Fruit fly (Drosophila melanogaster) whole organism, embryonic: Measurements from ENCODE around the gene pit.
A peak's percentile ranks its signal among the peaks of the same experiment; 100 is the strongest.

Source experiments
- Aef1 ChIP-seq: fragments of 200-800 bp; sonication (Bioruptor generic); IDR thresholded peaks from 3 replicates; pipeline ENCODE4 v1.3.6; 2022; ENCODE audit warnings: missing biosample characterization, missing genetic modification characterization
- CG11456 ChIP-seq: fragments of 200-800 bp; sonication (Bioruptor generic); IDR thresholded peaks from 3 replicates; pipeline ENCODE4 v1.3.6; 2022; ENCODE audit warnings: missing biosample characterization, missing genetic modification characterization
- CG14050 ChIP-seq: fragments of 200-800 bp; sonication (Bioruptor generic); IDR thresholded peaks from 3 replicates; pipeline ENCODE4 v1.3.6; 2022; ENCODE audit warnings: missing biosample characterization, missing genetic modification characterization
- CG14860 ChIP-seq: fragments of 200-800 bp; sonication (Bioruptor generic); IDR thresholded peaks from 3 replicates; pipeline ENCODE4 v1.3.6; 2022; ENCODE audit warnings: missing biosample characterization, missing genetic modification characterization; ENCODE audit not compliant: partially characterized antibody
- CG17802 ChIP-seq: fragments of 200-800 bp; sonication (Bioruptor generic); optimal IDR thresholded peaks from 2 replicates; lab custom pipeline; 2018; ENCODE audit warnings: missing biosample characterization, mild to moderate bottlenecking, missing genetic modification characterization, moderate library complexity
- CG17829 ChIP-seq: fragments of 200-800 bp; optimal IDR thresholded peaks from 2 replicates; lab custom pipeline; 2019; ENCODE audit warnings: missing biosample characterization, mild to moderate bottlenecking, missing genetic modification characterization, moderate library complexity
- CG1792 ChIP-seq: fragments of 200-800 bp; sonication (Bioruptor generic); optimal IDR thresholded peaks from 2 replicates; lab custom pipeline; 2016; ENCODE audit warnings: missing biosample characterization, missing genetic modification characterization
- CG18011 ChIP-seq: fragments of 200-800 bp; sonication (Bioruptor generic); optimal IDR thresholded peaks from 2 replicates; lab custom pipeline; 2017; ENCODE audit warnings: missing biosample characterization, missing genetic modification characterization, mild to moderate bottlenecking, moderate library complexity, missing genotype
- CG18262 ChIP-seq: fragments of 200-800 bp; optimal IDR thresholded peaks from 3 replicates; lab custom pipeline; 2019; ENCODE audit warnings: missing biosample characterization, mild to moderate bottlenecking, missing genetic modification characterization, moderate library complexity
- CG2199 ChIP-seq: fragments of 200-800 bp; sonication (Bioruptor generic); IDR thresholded peaks from 3 replicates; pipeline ENCODE4 v1.3.6; 2022; ENCODE audit warnings: missing biosample characterization, missing genetic modification characterization
- CG31224 ChIP-seq: fragments of 200-800 bp; sonication (Bioruptor generic); IDR thresholded peaks from 2 replicates; pipeline ENCODE4 v1.3.6; 2022; ENCODE audit warnings: missing biosample characterization, missing genetic modification characterization
- CG4328 ChIP-seq: fragments of 200-800 bp; sonication (Bioruptor generic); optimal IDR thresholded peaks from 3 replicates; lab custom pipeline; 2017; ENCODE audit warnings: missing biosample characterization, missing genetic modification reagents, missing genetic modification characterization
- CG43689 ChIP-seq: fragments of 200-800 bp; sonication (Bioruptor generic); IDR thresholded peaks from 2 replicates; pipeline ENCODE4 v1.3.6; 2022; ENCODE audit warnings: missing biosample characterization, missing genetic modification characterization
- CG6175 ChIP-seq: fragments of 200-800 bp; sonication (Bioruptor generic); IDR thresholded peaks from 3 replicates; pipeline ENCODE4 v1.3.6; 2022; ENCODE audit warnings: missing biosample characterization, missing genetic modification characterization
- CG6765 ChIP-seq: fragments of 200-800 bp; sonication (Bioruptor generic); optimal IDR thresholded peaks from 3 replicates; lab custom pipeline; 2017; ENCODE audit warnings: missing biosample characterization, mild to moderate bottlenecking, missing genetic modification characterization
- CG6791 ChIP-seq: fragments of 200-800 bp; sonication (Bioruptor generic); IDR thresholded peaks from 3 replicates; pipeline ENCODE4 v1.3.6; 2022; ENCODE audit warnings: missing biosample characterization, missing genetic modification characterization; ENCODE audit not compliant: partially characterized antibody
- CG7839 ChIP-seq: fragments of 200-800 bp; sonication (Bioruptor generic); optimal IDR thresholded peaks from 3 replicates; lab custom pipeline; 2018; ENCODE audit warnings: missing biosample characterization, mild to moderate bottlenecking, missing genetic modification characterization, moderate library complexity
- CG7963 ChIP-seq: fragments of 200-800 bp; sonication (Bioruptor generic); IDR thresholded peaks from 3 replicates; pipeline ENCODE4 v1.3.6; 2022; ENCODE audit warnings: missing biosample characterization, missing genetic modification characterization; ENCODE audit not compliant: partially characterized antibody
- D19A ChIP-seq: fragments of 200-800 bp; optimal IDR thresholded peaks from 3 replicates; lab custom pipeline; 2019; ENCODE audit warnings: missing biosample characterization, mild to moderate bottlenecking, missing genetic modification characterization, moderate library complexity
- Dfd ChIP-seq, 2 experiments: fragments of >200 bp; optimal IDR thresholded peaks; 2 replicates each; lab custom pipeline; 2017; ENCODE audit warnings: missing biosample characterization in 2 of 2, missing genetic modification characterization in 2 of 2
- Ets97D ChIP-seq: fragments of 200-800 bp; sonication (Bioruptor generic); optimal IDR thresholded peaks from 3 replicates; lab custom pipeline; 2016; ENCODE audit warnings: missing biosample characterization, missing genetic modification characterization
- HLH54F ChIP-seq: fragments of 200-800 bp; sonication (Bioruptor generic); optimal IDR thresholded peaks from 3 replicates; lab custom pipeline; 2016; ENCODE audit warnings: missing biosample characterization, missing genetic modification characterization
- Hand ChIP-seq: fragments of 200-800 bp; sonication (Bioruptor generic); optimal IDR thresholded peaks from 2 replicates; lab custom pipeline; 2017; ENCODE audit warnings: mild to moderate bottlenecking, missing biosample characterization, missing genetic modification reagents, missing genetic modification characterization
- Nf-YB ChIP-seq: fragments of 200-800 bp; sonication (Bioruptor generic); optimal IDR thresholded peaks from 3 replicates; lab custom pipeline; 2019; ENCODE audit warnings: missing biosample characterization, mild to moderate bottlenecking, missing genetic modification characterization, moderate library complexity
- Opbp ChIP-seq: fragments of 200-800 bp; sonication (Bioruptor generic); IDR thresholded peaks from 3 replicates; pipeline ENCODE4 v1.3.6; 2022; ENCODE audit warnings: missing biosample characterization, missing genetic modification characterization; ENCODE audit not compliant: partially characterized antibody
- Poxn ChIP-seq: fragments of 200-800 bp; sonication (Bioruptor generic); IDR thresholded peaks from 2 replicates; pipeline ENCODE4 v1.3.6; 2022; ENCODE audit warnings: missing biosample characterization, missing genetic modification characterization
- Stat92E ChIP-seq, 3 experiments: fragments of >200 bp in 2 of 3; fragments of 200-800 bp in 1 of 3; sonication (Bioruptor generic) in 1 of 3; optimal IDR thresholded peaks; 2 replicates each; lab custom pipeline; 2017 to 2019; ENCODE audit warnings: missing biosample characterization in 3 of 3, missing genetic modification characterization in 3 of 3, mild to moderate bottlenecking in 1 of 3, moderate library complexity in 1 of 3
- ato ChIP-seq: fragments of 200-800 bp; sonication (Bioruptor generic); IDR thresholded peaks from 2 replicates; pipeline ENCODE4 v1.3.6; 2022; ENCODE audit warnings: missing biosample characterization, missing genetic modification characterization; ENCODE audit not compliant: partially characterized antibody
- bbx ChIP-seq: fragments of 200-800 bp; sonication (Bioruptor generic); IDR thresholded peaks from 2 replicates; pipeline ENCODE4 v1.3.6; 2022; ENCODE audit warnings: missing biosample characterization, missing genetic modification characterization; ENCODE audit not compliant: partially characterized antibody
- chinmo ChIP-seq: fragments of 200-800 bp; sonication (Bioruptor generic); IDR thresholded peaks from 4 replicates; pipeline ENCODE4 v1.3.6; 2022; ENCODE audit warnings: missing biosample characterization, missing genetic modification characterization; ENCODE audit not compliant: partially characterized antibody
- chm ChIP-seq: fragments of 200-800 bp; sonication (Bioruptor generic); IDR thresholded peaks from 2 replicates; pipeline ENCODE4 v1.3.6; 2022; ENCODE audit warnings: missing biosample characterization, missing genetic modification characterization
- croc ChIP-seq: fragments of 200-800 bp; sonication (Bioruptor generic); conservative IDR thresholded peaks from 3 replicates; pipeline ENCODE4 v1.3.6; 2022; ENCODE audit warnings: missing biosample characterization, missing genetic modification characterization
- dati ChIP-seq: fragments of 200-800 bp; sonication (Bioruptor generic); IDR thresholded peaks from 2 replicates; pipeline ENCODE4 v1.3.6; 2022; ENCODE audit warnings: missing biosample characterization, missing genetic modification characterization
- dm ChIP-seq: fragments of 200-800 bp; sonication (Bioruptor generic); optimal IDR thresholded peaks from 3 replicates; lab custom pipeline; 2016; ENCODE audit warnings: missing biosample characterization, missing genetic modification characterization
- exex ChIP-seq: fragments of 200-800 bp; sonication (Bioruptor generic); optimal IDR thresholded peaks from 4 replicates; lab custom pipeline; 2018; ENCODE audit warnings: missing biosample characterization, mild to moderate bottlenecking, missing genetic modification characterization, moderate library complexity
- fd3F ChIP-seq: fragments of 200-800 bp; sonication (Bioruptor generic); optimal IDR thresholded peaks from 2 replicates; lab custom pipeline; 2018; ENCODE audit warnings: missing biosample characterization, mild to moderate bottlenecking, missing genetic modification characterization, moderate library complexity
- fru ChIP-seq: fragments of >200 bp; optimal IDR thresholded peaks from 2 replicates; lab custom pipeline; 2017
- fu2 ChIP-seq: fragments of 200-800 bp; sonication (Bioruptor generic); optimal IDR thresholded peaks from 2 replicates; lab custom pipeline; 2016; ENCODE audit warnings: missing biosample characterization, missing genetic modification characterization
- jing ChIP-seq: fragments of 200-800 bp; sonication (Bioruptor generic); optimal IDR thresholded peaks from 2 replicates; lab custom pipeline; 2018; ENCODE audit warnings: missing biosample characterization, mild to moderate bottlenecking, missing genetic modification characterization
- lab ChIP-seq: fragments of 200-800 bp; sonication (Bioruptor generic); optimal IDR thresholded peaks from 3 replicates; lab custom pipeline; 2017; ENCODE audit warnings: missing biosample characterization, missing genetic modification characterization, mild to moderate bottlenecking, moderate library complexity, missing genetic modification reagents
- lilli ChIP-seq: fragments of 200-800 bp; sonication (Bioruptor generic); optimal IDR thresholded peaks from 3 replicates; lab custom pipeline; 2016; ENCODE audit warnings: missing biosample characterization, missing genetic modification characterization
- onecut ChIP-seq: fragments of 200-800 bp; sonication (Bioruptor generic); IDR thresholded peaks from 2 replicates; pipeline ENCODE4 v1.3.6; 2022; ENCODE audit warnings: missing biosample characterization, missing genetic modification characterization
- pb ChIP-seq: fragments of 200-800 bp; sonication (Bioruptor generic); optimal IDR thresholded peaks from 3 replicates; lab custom pipeline; 2016; ENCODE audit warnings: missing biosample characterization, missing genetic modification characterization
- salm ChIP-seq: fragments of 200-800 bp; sonication (Bioruptor generic); optimal IDR thresholded peaks from 2 replicates; lab custom pipeline; 2018; ENCODE audit warnings: missing biosample characterization, mild to moderate bottlenecking, missing genetic modification characterization
- sim ChIP-seq: fragments of 200-800 bp; sonication (Bioruptor generic); IDR thresholded peaks from 2 replicates; pipeline ENCODE4 v1.3.6; 2022; ENCODE audit warnings: missing biosample characterization, missing genetic modification characterization
- slp2 ChIP-seq: fragments of 200-800 bp; sonication (Bioruptor generic); optimal IDR thresholded peaks from 2 replicates; lab custom pipeline; 2016; ENCODE audit warnings: missing biosample characterization, missing genetic modification characterization
- trem ChIP-seq: fragments of 200-800 bp; optimal IDR thresholded peaks from 3 replicates; lab custom pipeline; 2019; ENCODE audit warnings: missing biosample characterization, mild to moderate bottlenecking, missing genetic modification characterization, moderate library complexity
- tx ChIP-seq: fragments of 200-800 bp; sonication (Bioruptor generic); optimal IDR thresholded peaks from 2 replicates; lab custom pipeline; 2016; ENCODE audit warnings: missing biosample characterization, missing genetic modification characterization
- z ChIP-seq: fragments of 200-800 bp; sonication (Bioruptor generic); IDR thresholded peaks from 3 replicates; pipeline ENCODE4 v1.3.6; 2022; ENCODE audit warnings: missing biosample characterization, missing genetic modification characterization

The pit gene

dm6 chr3R:22023041-22023626 lies 11.0 kb upstream of the pit start, which contains the start of the genes Mitofilin and mRpL35 (continued):
- TF ChIP-seq CG14860 (GFP tag; lab: Robert Waterston, UW) (peak; percentile 42; the same call in 1 of the 3 replicates), Dfd (GFP tag; optimal IDR thresholded peaks at IDR 0.05; lab: Kevin White, UChicago) (no peak), CG6791 (peak; percentile 22; the same call in 2 of the 3 replicates), Hand (no peak), CG11456 (no peak), CG17829 (tag; lab: Kevin White, UChicago) (peak; percentile 39), lab (GFP tag; lab: Kevin White, UChicago) (no peak), CG6175 (GFP tag; lab: Robert Waterston, UW) (no peak), tx (peak; percentile 55), D19A (tag; lab: Kevin White, UChicago) (no peak), fru (lab: Kevin White, UChicago) (no peak), Stat92E (GFP tag; optimal IDR thresholded peaks at IDR 0.05; lab: Kevin White, UChicago) (no peak), chm (GFP tag; lab: Robert Waterston, UW) (no peak), CG1792 (GFP tag; lab: Kevin White, UChicago) (peak; percentile 39), CG6765 (no peak), z (no peak), dm (GFP tag; lab: Kevin White, UChicago) (peak; percentile 50), bbx (peak; percentile 53), ato (GFP tag; lab: Robert Waterston, UW) (peak; percentile 45), salm (tag; lab: Kevin White, UChicago) (no peak), HLH54F (GFP tag; lab: Kevin White, UChicago) (peak; percentile 47), fd3F (no peak), pb (GFP tag; lab: Kevin White, UChicago) (peak; percentile 51), sim (GFP tag; lab: Robert Waterston, UW) (no peak), CG2199 (GFP tag; lab: Robert Waterston, UW) (no peak), trem (tag; lab: Kevin White, UChicago) (peak; percentile 6), exex (no peak), CG14050 (GFP tag; lab: Robert Waterston, UW) (no peak), Opbp (GFP tag; lab: Robert Waterston, UW) (peak; percentile 26; the same call in 2 of the 3 replicates), CG7839 (tag; lab: Kevin White, UChicago) (peak; percentile 15), lilli (peak; percentile 52), croc (GFP tag; lab: Robert Waterston, UW) (no peak), CG7963 (GFP tag; lab: Robert Waterston, UW) (0 out of 3 replicates have a peak, but pooled peaks have one; percentile 22), CG43689 (GFP tag; lab: Robert Waterston, UW) (no peak), CG17802 (tag; lab: Kevin White, UChicago) (no peak), Poxn (no peak), Nf-YB (GFP tag; lab: Kevin White, UChicago) (no peak), CG4328 (GFP tag; lab: Kevin White, UChicago) (no peak), dati (GFP tag; lab: Robert Waterston, UW) (no peak), chinmo (GFP tag; lab: Robert Waterston, UW) (0 out of 4 replicates have a peak, but pooled peaks have one; percentile 34), fu2 (peak; percentile 44), Ets97D (GFP tag; lab: Kevin White, UChicago) (peak; percentile 46), slp2 (GFP tag; lab: Kevin White, UChicago) (peak; percentile 33), jing (GFP tag; lab: Kevin White, UChicago) (no peak), onecut (GFP tag; lab: Robert Waterston, UW) (peak; percentile 3; the same call in 1 of the 2 replicates), Aef1 (GFP tag; lab: Robert Waterston, UW) (0 out of 3 replicates have a peak, but pooled peaks have one; percentile 17), CG31224 (no peak), CG18262 (peak; percentile 41), CG18011 (GFP tag; lab: Kevin White, UChicago) (peak; percentile 64)
